Worm (Caenorhabditis elegans) whole organism, L1 larva: ENCODE results near the gene spig-9.

Experiments used
- ama-1 ChIP-seq: fragments of 150-350 bp; optimal IDR thresholded peaks from 2 replicates; lab custom pipeline; 2014
- lin-14 ChIP-seq: fragments of 200-800 bp; sonication (Bioruptor generic); optimal IDR thresholded peaks from 2 replicates; lab custom pipeline; 2018; ENCODE audit warnings: mild to moderate bottlenecking, missing genetic modification characterization, moderate library complexity, missing compliant biosample characterization
- mdl-1 ChIP-seq, 2 experiments: fragments of 150-350 bp; optimal IDR thresholded peaks; 2 replicates each; lab custom pipeline; 2014 to 2017; ENCODE audit warnings: missing biosample characterization in 2 of 2, missing genetic modification characterization in 2 of 2, inconsistent platforms in 1 of 2
- nhr-28 ChIP-seq: fragments of 150-350 bp; optimal IDR thresholded peaks from 2 replicates; lab custom pipeline; 2014; ENCODE audit warnings: missing biosample characterization, missing genetic modification characterization
- nhr-77 ChIP-seq: fragments of 150-350 bp; optimal IDR thresholded peaks from 2 replicates; lab custom pipeline; 2014; ENCODE audit warnings: missing biosample characterization, missing genetic modification characterization

DNA sequence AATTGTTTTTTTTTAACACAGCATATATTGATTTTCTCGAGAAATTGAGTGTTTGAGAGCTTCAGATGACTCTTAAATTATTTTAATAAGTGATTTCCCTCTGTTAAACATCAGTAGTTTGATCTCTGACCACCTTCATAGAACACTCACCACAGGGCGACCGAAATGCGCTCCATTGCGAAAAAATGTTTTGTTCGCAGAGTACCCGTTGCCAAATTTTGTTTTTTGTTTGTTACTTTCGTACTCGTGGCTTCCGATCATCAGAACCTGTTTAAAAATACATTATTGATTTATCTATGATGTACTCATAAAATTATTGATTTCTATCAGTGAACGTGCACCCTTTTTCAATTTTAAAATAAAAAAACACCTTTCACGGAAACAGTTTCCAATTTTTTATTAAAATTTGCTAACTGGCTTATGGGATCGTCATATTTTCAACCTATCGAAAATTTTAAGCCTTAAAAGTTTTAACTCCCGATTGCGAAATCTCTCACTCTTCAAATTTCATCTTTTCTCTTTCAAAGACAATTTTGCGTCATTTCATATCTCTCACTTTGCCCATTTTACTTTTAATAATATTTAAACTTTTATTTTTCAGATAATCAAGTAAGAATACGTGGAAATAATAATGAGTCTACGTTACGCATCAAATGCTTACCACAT, 49.1 kb upstream of the spig-9 start, which contains the start of gene letm-1:
- TF ChIP-seq nhr-28 (tag; lab: Kevin White, UChicago) (no peak), lin-14 (GFP tag; lab: Kevin White, UChicago) (peak; percentile 50), nhr-77 (tag; lab: Kevin White, UChicago) (no peak), mdl-1 (tag; optimal IDR thresholded peaks at IDR 0.05; lab: Kevin White, UChicago) (peak in 1 of 2 experiments; percentile 48), ama-1 (lab: Kevin White, UChicago) (no peak)
